Fruit fly (Drosophila melanogaster): ENCODE measurements around the gene CG14692.

DNA sequence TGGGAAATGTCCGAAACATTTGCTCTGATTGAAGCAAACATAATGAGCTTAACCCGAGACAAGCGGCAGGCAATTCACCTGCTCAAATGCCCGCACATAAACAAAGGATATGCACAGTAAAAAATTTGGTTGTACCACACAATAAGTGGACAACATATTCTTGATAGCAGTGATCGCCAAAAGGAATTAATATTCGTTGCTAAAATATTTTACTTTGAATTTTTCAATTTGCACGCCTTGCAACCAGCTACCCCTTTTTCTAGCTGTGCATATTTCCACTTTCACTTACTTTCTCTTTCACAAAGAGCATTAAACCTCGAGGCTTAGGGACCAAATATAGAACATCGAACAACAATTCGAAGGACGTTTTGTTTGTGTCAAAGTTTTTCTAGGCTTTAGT is 56.1 kb downstream of the CG14692 start:
- TF ChIP-seq CG14655 (GFP tag; optimal IDR thresholded peaks at IDR 0.05) (no peak), fd96Ca (GFP tag; IDR thresholded peaks at IDR 0.05) (0 out of 3 replicates have a peak, but pooled peaks have one; percentile 19), CG17806 (tag; optimal IDR thresholded peaks at IDR 0.05) (no peak), rn (GFP tag; IDR thresholded peaks at IDR 0.05) (no peak), gl (tag; optimal IDR thresholded peaks at IDR 0.05) (no peak), Pif1B (GFP tag; optimal IDR thresholded peaks at IDR 0.05) (no peak), CG34367 (tag; optimal IDR thresholded peaks at IDR 0.05) (no peak), EcR (GFP tag; optimal IDR thresholded peaks at IDR 0.05) (no peak), CG32121 (GFP tag; IDR thresholded peaks at IDR 0.05) (no peak)
